Worm (Caenorhabditis elegans) whole organism, late embryonic: ENCODE results near the gene K03D3.5.

ENCODE experiments used
- F13H6.1 ChIP-seq: sonication (generic microtip); optimal IDR thresholded peaks from 2 replicates; lab custom pipeline; 2016; ENCODE audit warnings: missing genetic modification characterization, missing compliant biosample characterization
- K09A11.1 ChIP-seq: sonication (generic microtip); optimal IDR thresholded peaks from 2 replicates; lab custom pipeline; 2017; ENCODE audit warnings: antibody characterized with exemption, mild to moderate bottlenecking, missing genetic modification characterization, missing compliant biosample characterization; ENCODE audit not compliant: insufficient read depth
- ahr-1 ChIP-seq: sonication (generic microtip); optimal IDR thresholded peaks from 2 replicates; lab custom pipeline; 2016; ENCODE audit warnings: missing genetic modification characterization, missing compliant biosample characterization
- ama-1 ChIP-seq: fragments of 150-350 bp; optimal IDR thresholded peaks from 2 replicates; lab custom pipeline; 2014
- ceh-14 ChIP-seq: sonication (generic microtip); optimal IDR thresholded peaks from 2 replicates; lab custom pipeline; 2016; ENCODE audit warnings: missing genotype, missing genetic modification characterization, missing compliant biosample characterization
- ceh-18 ChIP-seq: sonication (generic microtip); optimal IDR thresholded peaks from 2 replicates; lab custom pipeline; 2016; ENCODE audit warnings: missing genetic modification characterization, missing compliant biosample characterization
- ceh-19 ChIP-seq: fragments of 200-800 bp; sonication (Bioruptor generic); optimal IDR thresholded peaks from 2 replicates; lab custom pipeline; 2018; ENCODE audit warnings: mild to moderate bottlenecking, missing genetic modification characterization, missing compliant biosample characterization
- ceh-22 ChIP-seq: sonication (generic microtip); optimal IDR thresholded peaks from 2 replicates; lab custom pipeline; 2017; ENCODE audit warnings: missing biosample characterization, missing genetic modification characterization
- ceh-24 ChIP-seq: sonication (generic microtip); optimal IDR thresholded peaks from 2 replicates; lab custom pipeline; 2016; ENCODE audit warnings: mild to moderate bottlenecking, missing genetic modification characterization, missing compliant biosample characterization
- ceh-31 ChIP-seq: sonication (generic microtip); optimal IDR thresholded peaks from 2 replicates; lab custom pipeline; 2016; ENCODE audit warnings: missing genetic modification characterization, missing compliant biosample characterization
- ceh-34 ChIP-seq: sonication (generic microtip); optimal IDR thresholded peaks from 2 replicates; lab custom pipeline; 2016; ENCODE audit warnings: mild to moderate bottlenecking, missing genetic modification characterization, missing compliant biosample characterization
- ceh-6 ChIP-seq: fragments of 200-800 bp; sonication (Bioruptor generic); optimal IDR thresholded peaks from 2 replicates; lab custom pipeline; 2018; ENCODE audit warnings: mild to moderate bottlenecking, missing genetic modification characterization, missing compliant biosample characterization
- ceh-9 ChIP-seq: sonication (generic microtip); optimal IDR thresholded peaks from 2 replicates; lab custom pipeline; 2016; ENCODE audit warnings: mild to moderate bottlenecking, missing genetic modification characterization, inconsistent platforms, missing compliant biosample characterization
- che-1 ChIP-seq: sonication (generic microtip); optimal IDR thresholded peaks from 2 replicates; lab custom pipeline; 2016; ENCODE audit warnings: mild to moderate bottlenecking, missing genetic modification characterization, missing compliant biosample characterization
- elt-2 ChIP-seq: sonication (generic microtip); optimal IDR thresholded peaks from 2 replicates; lab custom pipeline; 2016; ENCODE audit warnings: missing genetic modification reagents, missing genetic modification characterization, missing compliant biosample characterization
- ets-4 ChIP-seq: sonication (generic microtip); optimal IDR thresholded peaks from 2 replicates; lab custom pipeline; 2016; ENCODE audit warnings: missing genetic modification characterization, missing compliant biosample characterization
- fax-1 ChIP-seq: sonication (generic microtip); optimal IDR thresholded peaks from 2 replicates; lab custom pipeline; 2016; ENCODE audit warnings: missing genotype, missing genetic modification characterization, missing compliant biosample characterization
- fkh-10 ChIP-seq: fragments of 150-350 bp; optimal IDR thresholded peaks from 2 replicates; lab custom pipeline; 2014; ENCODE audit warnings: missing biosample characterization, missing genetic modification reagents, missing genetic modification characterization
- fkh-6 ChIP-seq: sonication (generic microtip); optimal IDR thresholded peaks from 2 replicates; lab custom pipeline; 2016; ENCODE audit warnings: missing genetic modification characterization, missing compliant biosample characterization
- hlh-30 ChIP-seq: sonication (generic microtip); optimal IDR thresholded peaks from 2 replicates; lab custom pipeline; 2017; ENCODE audit warnings: antibody characterized with exemption, missing genetic modification characterization, missing compliant biosample characterization; ENCODE audit not compliant: insufficient read depth
- hlh-8 ChIP-seq: sonication (generic microtip); optimal IDR thresholded peaks from 2 replicates; lab custom pipeline; 2016; ENCODE audit warnings: missing genotype, missing genetic modification characterization, missing compliant biosample characterization
- lim-6 ChIP-seq: sonication (generic microtip); optimal IDR thresholded peaks from 2 replicates; lab custom pipeline; 2016; ENCODE audit warnings: missing genetic modification characterization, missing compliant biosample characterization
- lin-11 ChIP-seq: fragments of 200-800 bp; sonication (Bioruptor generic); optimal IDR thresholded peaks from 2 replicates; lab custom pipeline; 2018; ENCODE audit warnings: mild to moderate bottlenecking, missing genetic modification characterization, missing compliant biosample characterization
- madf-2 ChIP-seq: sonication (generic microtip); optimal IDR thresholded peaks from 2 replicates; lab custom pipeline; 2017; ENCODE audit warnings: missing genetic modification characterization, missing compliant biosample characterization
- nfya-1 ChIP-seq: sonication (generic microtip); optimal IDR thresholded peaks from 2 replicates; lab custom pipeline; 2017; ENCODE audit warnings: missing genetic modification characterization, mild to moderate bottlenecking, missing compliant biosample characterization, antibody characterized with exemption, moderate library complexity
- npax-4 ChIP-seq: sonication (generic microtip); optimal IDR thresholded peaks from 2 replicates; lab custom pipeline; 2016; ENCODE audit warnings: missing genetic modification characterization, missing compliant biosample characterization
- pax-1 ChIP-seq: fragments of 150-350 bp; optimal IDR thresholded peaks from 2 replicates; lab custom pipeline; 2014; ENCODE audit warnings: missing biosample characterization, missing genetic modification characterization
- pqm-1 ChIP-seq: sonication (generic microtip); optimal IDR thresholded peaks from 2 replicates; lab custom pipeline; 2016; ENCODE audit warnings: missing genetic modification characterization, missing compliant biosample characterization
- pros-1 ChIP-seq: fragments of 150-350 bp; optimal IDR thresholded peaks from 2 replicates; lab custom pipeline; 2014; ENCODE audit warnings: missing biosample characterization, missing genetic modification reagents, missing genetic modification characterization
- sox-2 ChIP-seq: fragments of 200-800 bp; sonication (Bioruptor generic); IDR thresholded peaks from 2 replicates; pipeline ENCODE4 v1.3.6; 2022; ENCODE audit warnings: missing genetic modification reagents, missing genetic modification characterization, missing compliant biosample characterization
- sox-4 ChIP-seq: sonication (generic microtip); optimal IDR thresholded peaks from 2 replicates; lab custom pipeline; 2017; ENCODE audit warnings: mild to moderate bottlenecking, missing genetic modification characterization, inconsistent platforms, missing compliant biosample characterization
- syd-9 ChIP-seq: sonication (generic microtip); optimal IDR thresholded peaks from 2 replicates; lab custom pipeline; 2016; ENCODE audit warnings: mild to moderate bottlenecking, missing genetic modification characterization, moderate library complexity, missing compliant biosample characterization
- tbx-7 ChIP-seq: sonication (generic microtip); optimal IDR thresholded peaks from 2 replicates; lab custom pipeline; 2016; ENCODE audit warnings: missing genotype, missing genetic modification characterization, missing compliant biosample characterization
- unc-3 ChIP-seq, 2 experiments: fragments of 200-800 bp in 1 of 2; sonication (Bioruptor generic) in 1 of 2; sonication (generic microtip) in 1 of 2; conservative IDR thresholded peaks in 1 of 2; optimal IDR thresholded peaks in 1 of 2; 2 replicates each; pipeline versions ENCODE4 v1.3.6 to Lab custom; 2016 to 2022; ENCODE audit warnings: missing compliant biosample characterization in 2 of 2, missing genetic modification characterization in 2 of 2, missing genetic modification reagents in 1 of 2
- unc-86 ChIP-seq: sonication (generic microtip); optimal IDR thresholded peaks from 2 replicates; lab custom pipeline; 2016; ENCODE audit warnings: missing genetic modification characterization, missing compliant biosample characterization
- zip-5 ChIP-seq: sonication (generic microtip); optimal IDR thresholded peaks from 2 replicates; lab custom pipeline; 2016; ENCODE audit warnings: missing genetic modification characterization, missing compliant biosample characterization
- ztf-16 ChIP-seq: sonication (generic microtip); optimal IDR thresholded peaks from 2 replicates; lab custom pipeline; 2017; ENCODE audit warnings: missing genetic modification characterization, missing compliant biosample characterization

The K03D3.5 gene

ce11 chrIV:16280614-16281013, 39.7 kb downstream of the K03D3.5 start, which contains the start of gene clec-191:
clec-191 (minus strand) TSS chrIV:16280714.
- TF ChIP-seq ceh-14 (tag; lab: Kevin White, UChicago): no peak
- no peak for TF ChIP-seq ahr-1 (tag; lab: Kevin White, UChicago)
- TF ChIP-seq unc-86 (tag; lab: Kevin White, UChicago): no peak
- TF ChIP-seq ceh-6 (GFP tag; lab: Kevin White, UChicago): no peak
- no peak for TF ChIP-seq hlh-8 (tag; lab: Kevin White, UChicago)
- no peak for TF ChIP-seq unc-3 (GFP tag; conservative IDR thresholded peaks at IDR 0.05; lab: Robert Waterston, UW)
- no peak for TF ChIP-seq unc-3 (tag; optimal IDR thresholded peaks at IDR 0.05; lab: Kevin White, UChicago)
- no peak for TF ChIP-seq F13H6.1
- no peak for TF ChIP-seq ceh-19 (GFP tag; lab: Kevin White, UChicago)
- TF ChIP-seq ceh-24 (tag; lab: Kevin White, UChicago): no peak
- no peak for TF ChIP-seq fkh-10 (GFP tag; lab: Kevin White, UChicago)
- TF ChIP-seq ets-4 (tag; lab: Kevin White, UChicago): no peak
- no peak for TF ChIP-seq zip-5 (tag; lab: Kevin White, UChicago)
- TF ChIP-seq pqm-1 (tag; lab: Kevin White, UChicago): no peak
- no peak for TF ChIP-seq che-1 (tag; lab: Kevin White, UChicago)
- no peak for TF ChIP-seq hlh-30 (tag; lab: Kevin White, UChicago)
- no peak for TF ChIP-seq tbx-7 (tag; lab: Kevin White, UChicago)
- TF ChIP-seq K09A11.1 (tag; lab: Kevin White, UChicago): no peak
- no peak for TF ChIP-seq npax-4 (tag; lab: Kevin White, UChicago)

ce11 chrIV:16277902-16278301, 42.4 kb downstream of the K03D3.5 start, which contains the start of gene ccch-2:
ccch-2 (plus strand) TSS chrIV:16278202.
- TF ChIP-seq pros-1 (tag; lab: Kevin White, UChicago) (no peak), ets-4 (tag; lab: Kevin White, UChicago) (no peak), pqm-1 (tag; lab: Kevin White, UChicago) (no peak), ceh-18 (tag; lab: Kevin White, UChicago) (no peak), ceh-24 (tag; lab: Kevin White, UChicago) (no peak)

ce11 chrIV:16277291-16277690, 43.0 kb downstream of the K03D3.5 start, which contains the start of gene F38C2.7:
F38C2.7 (minus strand) TSS chrIV:16277391.
- TF ChIP-seq fkh-6 (tag; lab: Kevin White, UChicago): no peak
- TF ChIP-seq pax-1 (tag; lab: Kevin White, UChicago): no peak
- no peak for TF ChIP-seq npax-4 (tag; lab: Kevin White, UChicago)
- no peak for TF ChIP-seq ceh-34 (tag; lab: Kevin White, UChicago)
- TF ChIP-seq syd-9 (tag; lab: Kevin White, UChicago): no peak
- TF ChIP-seq ceh-9: no peak
- TF ChIP-seq ceh-31 (tag; lab: Kevin White, UChicago): no peak
- TF ChIP-seq, all 69 proteins: peak for 0

ce11 chrIV:16270955-16271354, 49.4 kb downstream of the K03D3.5 start, which contains the start of gene F38C2.4:
F38C2.4 (plus strand) TSS chrIV:16271255.
- no peak for TF ChIP-seq lin-11
- no peak for TF ChIP-seq nfya-1
- no peak for TF ChIP-seq sox-2 (GFP tag; lab: Robert Waterston, UW)
- TF ChIP-seq lim-6 (tag; lab: Kevin White, UChicago): no peak
- no peak for TF ChIP-seq elt-2 (tag; lab: Kevin White, UChicago)
- no peak for TF ChIP-seq madf-2 (tag; lab: Kevin White, UChicago)
- TF ChIP-seq che-1 (tag; lab: Kevin White, UChicago): no peak
- TF ChIP-seq ceh-22 (tag; lab: Kevin White, UChicago): no peak
- TF ChIP-seq ceh-14 (tag; lab: Kevin White, UChicago): no peak
- TF ChIP-seq ama-1 (lab: Kevin White, UChicago): no peak
- no peak for TF ChIP-seq ztf-16 (tag; lab: Kevin White, UChicago)
- TF ChIP-seq ceh-24 (tag; lab: Kevin White, UChicago): no peak
- TF ChIP-seq fax-1 (tag; lab: Kevin White, UChicago): no peak
- TF ChIP-seq hlh-30 (tag; lab: Kevin White, UChicago): no peak
- TF ChIP-seq ceh-18 (tag; lab: Kevin White, UChicago): no peak
- TF ChIP-seq ceh-19 (GFP tag; lab: Kevin White, UChicago): no peak
- no peak for TF ChIP-seq sox-4 (tag; lab: Kevin White, UChicago)
- TF ChIP-seq, all 69 proteins: peak for 0
